In the genomic region with DNA sequence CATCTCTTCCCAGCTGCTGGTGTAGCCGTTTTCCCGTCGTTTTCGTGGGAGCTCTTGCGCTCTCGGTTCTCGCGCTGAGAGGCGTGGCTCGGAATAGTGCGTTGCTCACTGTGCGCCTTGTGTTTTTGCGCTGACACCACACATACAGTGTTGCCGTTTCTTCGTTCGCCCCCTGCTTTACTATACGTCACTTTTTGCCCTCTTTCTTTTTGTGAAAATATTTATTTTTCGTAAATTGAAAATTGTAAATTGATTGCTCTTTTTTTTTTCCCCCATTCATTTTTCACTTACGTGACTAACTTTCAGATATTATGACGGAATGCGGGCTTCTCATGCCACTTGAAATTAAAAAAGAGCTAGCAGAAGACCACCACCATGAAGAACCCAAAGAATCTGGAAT, we compare ENCODE assay signal across 5 worm cellular contexts.
TF ChIP-seq lines count a peak whose summit lies in the region.

A gene (plus strand): TSS at position 301 of the 400 bp plus-strand sequence.

TF ChIP-seq in whole organism, L1 larva, 84 proteins besides CTCF, POLR2A, EP300 and RAD21:
- TF ChIP-seq dsc-1 (tag; optimal IDR thresholded peaks at IDR 0.05; lab: Kevin White, UChicago) (no peak), nhr-77 (tag; optimal IDR thresholded peaks at IDR 0.05; lab: Kevin White, UChicago) (peak; percentile 26), lin-14 (GFP tag; optimal IDR thresholded peaks at IDR 0.05; lab: Kevin White, UChicago) (peak; percentile 23)

TF ChIP-seq in whole organism, L2 larva, 48 proteins besides CTCF, POLR2A, EP300 and RAD21:
- TF ChIP-seq F13H6.1 (tag; optimal IDR thresholded peaks at IDR 0.05; lab: Kevin White, UChicago) (peak; percentile 26), blmp-1 (tag; optimal IDR thresholded peaks at IDR 0.05; lab: Kevin White, UChicago; ENCODE audit: insufficient read depth) (no peak), crh-2 (tag; optimal IDR thresholded peaks at IDR 0.05; lab: Kevin White, UChicago) (no peak), nhr-23 (tag; optimal IDR thresholded peaks at IDR 0.05; lab: Kevin White, UChicago) (no peak), sma-9 (GFP tag; optimal IDR thresholded peaks at IDR 0.05; lab: Kevin White, UChicago) (peak; percentile 2), sma-9 (tag; optimal IDR thresholded peaks at IDR 0.05; lab: Kevin White, UChicago) (no peak), snpc-4 (tag; optimal IDR thresholded peaks at IDR 0.05; lab: Kevin White, UChicago) (no peak), nhr-237 (tag; optimal IDR thresholded peaks at IDR 0.05; lab: Kevin White, UChicago) (no peak), nhr-25 (tag; optimal IDR thresholded peaks at IDR 0.05; lab: Kevin White, UChicago) (no peak), nhr-12 (tag; optimal IDR thresholded peaks at IDR 0.05; lab: Kevin White, UChicago) (no peak), elt-3 (tag; optimal IDR thresholded peaks at IDR 0.05; lab: Kevin White, UChicago) (no peak)

TF ChIP-seq in whole organism, L3 larva, 47 proteins besides CTCF, POLR2A, EP300 and RAD21:
- TF ChIP-seq ceh-9 (tag; optimal IDR thresholded peaks at IDR 0.05; lab: Kevin White, UChicago) (no peak), elt-3 (tag; optimal IDR thresholded peaks at IDR 0.05; lab: Kevin White, UChicago) (no peak), pha-4 (tag; optimal IDR thresholded peaks at IDR 0.05; lab: Kevin White, UChicago) (peak; percentile 4), lsy-12 (tag; optimal IDR thresholded peaks at IDR 0.05; lab: Kevin White, UChicago) (peak; percentile 17), egl-27 (tag; optimal IDR thresholded peaks at IDR 0.05; lab: Kevin White, UChicago) (no peak)

TF ChIP-seq in whole organism, L4 larva, 104 proteins besides CTCF, POLR2A, EP300 and RAD21:
- TF ChIP-seq hlh-30 (tag; optimal IDR thresholded peaks at IDR 0.05; lab: Kevin White, UChicago; ENCODE audit: insufficient read depth) (no peak), D1046.2 (GFP tag; IDR thresholded peaks at IDR 0.05; lab: Robert Waterston, UW) (no peak), fkh-10 (GFP tag; optimal IDR thresholded peaks at IDR 0.05; lab: Kevin White, UChicago) (no peak), set-16 (GFP tag; IDR thresholded peaks at IDR 0.05; lab: Robert Waterston, UW) (peak; percentile 44; the same call in 1 of the 2 replicates), T20F7.1 (GFP tag; optimal IDR thresholded peaks at IDR 0.05; lab: Kevin White, UChicago) (no peak)
TF ChIP-seq in whole organism, L4 larva: peak in this region for 1.

TF ChIP-seq in whole organism, young adult, 124 proteins besides CTCF, POLR2A, EP300 and RAD21:
- TF ChIP-seq lin-26 (GFP tag; IDR thresholded peaks at IDR 0.05; lab: Robert Waterston, UW) (no peak), zfh-2 (GFP tag; conservative IDR thresholded peaks at IDR 0.05; lab: Robert Waterston, UW) (peak; percentile 74), xnd-1 (tag; optimal IDR thresholded peaks at IDR 0.05; lab: Kevin White, UChicago) (no peak)
